Worm (Caenorhabditis elegans) whole organism, late embryonic: ENCODE data around the gene nlp-31.

Experiments
- elt-2 ChIP-seq: sonication (generic microtip); optimal IDR thresholded peaks from 2 replicates; lab custom pipeline; 2016; ENCODE audit warnings: missing genetic modification reagents, missing genetic modification characterization, missing compliant biosample characterization
- fkh-6 ChIP-seq: sonication (generic microtip); optimal IDR thresholded peaks from 2 replicates; lab custom pipeline; 2016; ENCODE audit warnings: missing genetic modification characterization, missing compliant biosample characterization
- pha-4 ChIP-seq: fragments of 150-350 bp; optimal IDR thresholded peaks from 2 replicates; lab custom pipeline; 2018; ENCODE audit warnings: missing biosample characterization, missing genetic modification reagents, missing genetic modification characterization
- pqm-1 ChIP-seq: sonication (generic microtip); optimal IDR thresholded peaks from 2 replicates; lab custom pipeline; 2016; ENCODE audit warnings: missing genetic modification characterization, missing compliant biosample characterization
- unc-3 ChIP-seq, 2 experiments: fragments of 200-800 bp in 1 of 2; sonication (Bioruptor generic) in 1 of 2; sonication (generic microtip) in 1 of 2; conservative IDR thresholded peaks in 1 of 2; optimal IDR thresholded peaks in 1 of 2; 2 replicates each; pipeline versions ENCODE4 v1.3.6 to Lab custom; 2016 to 2022; ENCODE audit warnings: missing compliant biosample characterization in 2 of 2, missing genetic modification characterization in 2 of 2, missing genetic modification reagents in 1 of 2

DNA sequence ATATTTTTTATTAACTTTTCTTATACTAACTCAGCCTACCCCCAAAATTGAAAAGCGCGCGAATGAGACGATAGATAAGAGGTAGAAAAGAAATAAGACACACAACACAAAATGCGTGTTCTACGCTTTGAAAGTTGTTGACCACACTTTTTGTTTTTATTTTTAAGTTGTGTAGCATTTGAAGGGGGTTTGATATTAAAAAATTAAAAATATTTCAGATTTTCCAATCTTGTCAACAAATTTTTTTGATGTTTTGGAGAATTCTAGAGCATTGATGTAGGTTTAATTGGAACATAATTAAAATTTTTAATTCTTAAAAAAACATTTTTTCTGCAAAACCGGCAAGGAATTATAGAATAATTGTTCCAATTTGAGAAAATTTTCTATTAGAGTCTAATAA lies 18.6 kb upstream of the nlp-31 start, which contains the start of gene cyp-34A6:
- TF ChIP-seq fkh-6 (tag; lab: Kevin White, UChicago), result no peak
- no peak for TF ChIP-seq elt-2 (tag; lab: Kevin White, UChicago)
- TF ChIP-seq unc-3 (GFP tag; conservative IDR thresholded peaks at IDR 0.05; lab: Robert Waterston, UW), result no peak
- no peak for TF ChIP-seq unc-3 (tag; optimal IDR thresholded peaks at IDR 0.05; lab: Kevin White, UChicago)
- TF ChIP-seq pqm-1 (tag; lab: Kevin White, UChicago), result no peak
- no peak for TF ChIP-seq pha-4 (tag; lab: Kevin White, UChicago)
